Fruit fly (Drosophila melanogaster) whole organism, embryonic: ENCODE measurements around the gene sws.

Experiments used
- Aef1 ChIP-seq: fragments of 200-800 bp; sonication (Bioruptor generic); IDR thresholded peaks from 3 replicates; pipeline ENCODE4 v1.3.6; 2022; ENCODE audit warnings: missing biosample characterization, missing genetic modification characterization
- CG10267 ChIP-seq: fragments of 200-800 bp; sonication (Bioruptor generic); optimal IDR thresholded peaks from 2 replicates; lab custom pipeline; 2018; ENCODE audit warnings: missing biosample characterization, mild to moderate bottlenecking, missing genetic modification characterization, moderate library complexity
- CG11398 ChIP-seq: fragments of 200-800 bp; sonication (Bioruptor generic); optimal IDR thresholded peaks from 2 replicates; lab custom pipeline; 2016; ENCODE audit warnings: missing biosample characterization, missing genetic modification characterization
- CG11695 ChIP-seq: fragments of 200-800 bp; sonication (Bioruptor generic); IDR thresholded peaks from 3 replicates; pipeline ENCODE4 v1.3.6; 2022; ENCODE audit warnings: missing biosample characterization, missing genetic modification characterization
- CG12071 ChIP-seq: fragments of 200-800 bp; sonication (Bioruptor generic); optimal IDR thresholded peaks from 3 replicates; lab custom pipeline; 2018; ENCODE audit warnings: missing biosample characterization, mild to moderate bottlenecking, missing genetic modification characterization
- CG12155 ChIP-seq: fragments of 200-800 bp; sonication (Bioruptor generic); optimal IDR thresholded peaks from 3 replicates; lab custom pipeline; 2016; ENCODE audit warnings: missing biosample characterization, missing genetic modification characterization
- CG13775 ChIP-seq: fragments of 200-800 bp; sonication (Bioruptor generic); optimal IDR thresholded peaks from 3 replicates; lab custom pipeline; 2017; ENCODE audit warnings: missing biosample characterization, mild to moderate bottlenecking, missing genetic modification characterization
- CG17328 ChIP-seq: fragments of 200-800 bp; sonication (Bioruptor generic); IDR thresholded peaks from 2 replicates; pipeline ENCODE4 v1.3.6; 2022; ENCODE audit warnings: missing biosample characterization, missing genetic modification characterization
- CG17385 ChIP-seq: fragments of 200-800 bp; sonication (Bioruptor generic); optimal IDR thresholded peaks from 3 replicates; lab custom pipeline; 2018; ENCODE audit warnings: missing biosample characterization, mild to moderate bottlenecking, missing genetic modification characterization
- CG17568 ChIP-seq: fragments of 200-800 bp; sonication (Bioruptor generic); optimal IDR thresholded peaks from 2 replicates; lab custom pipeline; 2018; ENCODE audit warnings: missing biosample characterization, mild to moderate bottlenecking, missing genetic modification characterization, moderate library complexity
- CG17912 ChIP-seq: fragments of 200-800 bp; sonication (Bioruptor generic); optimal IDR thresholded peaks from 2 replicates; lab custom pipeline; 2018; ENCODE audit warnings: missing biosample characterization, mild to moderate bottlenecking, missing genetic modification characterization
- CG1792 ChIP-seq: fragments of 200-800 bp; sonication (Bioruptor generic); optimal IDR thresholded peaks from 2 replicates; lab custom pipeline; 2016; ENCODE audit warnings: missing biosample characterization, missing genetic modification characterization
- CG32772 ChIP-seq: fragments of 200-800 bp; sonication (Bioruptor generic); IDR thresholded peaks from 2 replicates; pipeline ENCODE4 v1.3.6; 2022; ENCODE audit warnings: missing biosample characterization, missing genetic modification characterization
- CG4360 ChIP-seq: fragments of 200-800 bp; sonication (Bioruptor generic); IDR thresholded peaks from 2 replicates; pipeline ENCODE4 v1.3.6; 2022; ENCODE audit warnings: missing biosample characterization, missing genetic modification characterization
- CG4707 ChIP-seq: fragments of 200-800 bp; sonication (Bioruptor generic); optimal IDR thresholded peaks from 2 replicates; lab custom pipeline; 2018; ENCODE audit warnings: missing biosample characterization, mild to moderate bottlenecking, missing genetic modification characterization, moderate library complexity
- CG4820 ChIP-seq: fragments of 200-800 bp; sonication (Bioruptor generic); optimal IDR thresholded peaks from 3 replicates; lab custom pipeline; 2016; ENCODE audit warnings: missing biosample characterization, missing genetic modification characterization
- CG6683 ChIP-seq: fragments of 200-800 bp; sonication (Bioruptor generic); optimal IDR thresholded peaks from 2 replicates; lab custom pipeline; 2017; ENCODE audit warnings: missing biosample characterization, mild to moderate bottlenecking, missing genetic modification characterization, missing genetic modification reagents
- CG7745 ChIP-seq: fragments of 200-800 bp; sonication (Bioruptor generic); optimal IDR thresholded peaks from 2 replicates; lab custom pipeline; 2018; ENCODE audit warnings: missing biosample characterization, mild to moderate bottlenecking, missing genetic modification characterization, moderate library complexity
- CG9817 ChIP-seq: fragments of 200-800 bp; sonication (Bioruptor generic); optimal IDR thresholded peaks from 2 replicates; lab custom pipeline; 2018; ENCODE audit warnings: missing biosample characterization, mild to moderate bottlenecking, missing genetic modification characterization, moderate library complexity
- CHES-1-like ChIP-seq: fragments of 200-800 bp; sonication (Bioruptor generic); optimal IDR thresholded peaks from 2 replicates; lab custom pipeline; 2016; ENCODE audit warnings: missing biosample characterization, missing genetic modification characterization
- D ChIP-seq, 2 experiments: fragments of 200-800 bp in 1 of 2; fragments of >200 bp in 1 of 2; sonication (Bioruptor generic) in 1 of 2; optimal IDR thresholded peaks; 2 replicates in 1 of 2; 3 replicates in 1 of 2; lab custom pipeline; 2017; ENCODE audit warnings: mild to moderate bottlenecking in 1 of 2, missing biosample characterization in 1 of 2, missing genetic modification characterization in 1 of 2, missing genetic modification reagents in 1 of 2
- Ets97D ChIP-seq: fragments of 200-800 bp; sonication (Bioruptor generic); optimal IDR thresholded peaks from 3 replicates; lab custom pipeline; 2016; ENCODE audit warnings: missing biosample characterization, missing genetic modification characterization
- Hr78 ChIP-seq, 2 experiments: fragments of 200-800 bp in 1 of 2; fragments of >200 bp in 1 of 2; sonication (Bioruptor generic) in 1 of 2; optimal IDR thresholded peaks; 2 replicates each; lab custom pipeline; 2017 to 2019; ENCODE audit warnings: missing biosample characterization in 2 of 2, missing genetic modification characterization in 2 of 2, mild to moderate bottlenecking in 1 of 2, moderate library complexity in 1 of 2
- Lim3 ChIP-seq: fragments of 200-800 bp; sonication (Bioruptor generic); IDR thresholded peaks from 2 replicates; pipeline ENCODE4 v1.3.6; 2022; ENCODE audit warnings: missing biosample characterization, missing genetic modification characterization
- NfI ChIP-seq: fragments of 200-800 bp; sonication (Bioruptor generic); optimal IDR thresholded peaks from 3 replicates; lab custom pipeline; 2018; ENCODE audit warnings: missing biosample characterization, mild to moderate bottlenecking, missing genetic modification characterization, moderate library complexity
- Poxn ChIP-seq: fragments of 200-800 bp; sonication (Bioruptor generic); IDR thresholded peaks from 2 replicates; pipeline ENCODE4 v1.3.6; 2022; ENCODE audit warnings: missing biosample characterization, missing genetic modification characterization
- Scr ChIP-seq: fragments of 200-800 bp; sonication (Bioruptor generic); IDR thresholded peaks from 2 replicates; pipeline ENCODE4 v1.3.6; 2022; ENCODE audit warnings: missing biosample characterization, missing genetic modification characterization; ENCODE audit not compliant: partially characterized antibody
- ap ChIP-seq: fragments of 200-800 bp; sonication (Bioruptor generic); IDR thresholded peaks from 2 replicates; pipeline ENCODE4 v1.3.6; 2022; ENCODE audit warnings: missing biosample characterization, missing genetic modification characterization
- az2 ChIP-seq: fragments of 200-800 bp; sonication (Bioruptor generic); optimal IDR thresholded peaks from 3 replicates; lab custom pipeline; 2016; ENCODE audit warnings: missing biosample characterization, missing genetic modification characterization
- br ChIP-seq: fragments of >200 bp; optimal IDR thresholded peaks from 2 replicates; lab custom pipeline; 2017
- chif ChIP-seq, 2 experiments: fragments of 200-800 bp; sonication (Bioruptor generic); optimal IDR thresholded peaks; 3 replicates each; lab custom pipeline; 2016; ENCODE audit warnings: missing biosample characterization in 2 of 2, missing genetic modification characterization in 2 of 2
- danr ChIP-seq: fragments of 200-800 bp; sonication (Bioruptor generic); IDR thresholded peaks from 2 replicates; pipeline ENCODE4 v1.3.6; 2022; ENCODE audit warnings: missing biosample characterization, missing genetic modification characterization
- dm ChIP-seq: fragments of 200-800 bp; sonication (Bioruptor generic); optimal IDR thresholded peaks from 3 replicates; lab custom pipeline; 2016; ENCODE audit warnings: missing biosample characterization, missing genetic modification characterization
- grau ChIP-seq: fragments of 200-800 bp; optimal IDR thresholded peaks from 3 replicates; lab custom pipeline; 2019; ENCODE audit warnings: missing biosample characterization, mild to moderate bottlenecking, missing genetic modification characterization, moderate library complexity
- kah ChIP-seq: fragments of 200-800 bp; sonication (Bioruptor generic); optimal IDR thresholded peaks from 2 replicates; lab custom pipeline; 2018; ENCODE audit warnings: missing biosample characterization, mild to moderate bottlenecking, missing genetic modification characterization
- mirr ChIP-seq: fragments of 200-800 bp; sonication (Bioruptor generic); optimal IDR thresholded peaks from 3 replicates; lab custom pipeline; 2018; ENCODE audit warnings: missing biosample characterization, mild to moderate bottlenecking, missing genetic modification characterization
- nom ChIP-seq: fragments of 200-800 bp; sonication (Bioruptor generic); optimal IDR thresholded peaks from 2 replicates; lab custom pipeline; 2017; ENCODE audit warnings: missing biosample characterization, missing genetic modification characterization, mild to moderate bottlenecking, moderate library complexity, missing genetic modification reagents
- otp ChIP-seq: fragments of 200-800 bp; sonication (Bioruptor generic); IDR thresholded peaks from 3 replicates; pipeline ENCODE4, ENCODE4 v1.3.6; 2022; ENCODE audit warnings: missing biosample characterization, missing genetic modification characterization
- psq ChIP-seq: fragments of 200-800 bp; sonication (Bioruptor generic); optimal IDR thresholded peaks from 2 replicates; lab custom pipeline; 2017; ENCODE audit warnings: missing biosample characterization, missing genetic modification characterization
- sc ChIP-seq, 3 experiments: fragments of >200 bp in 2 of 3; fragments of 200-800 bp in 1 of 3; sonication (Bioruptor generic) in 1 of 3; optimal IDR thresholded peaks; 2 replicates in 2 of 3; 3 replicates in 1 of 3; lab custom pipeline; 2017; ENCODE audit warnings: mild to moderate bottlenecking in 1 of 3, missing biosample characterization in 1 of 3, missing genetic modification characterization in 1 of 3, missing genetic modification reagents in 1 of 3
- schlank ChIP-seq: fragments of 200-800 bp; sonication (Bioruptor generic); optimal IDR thresholded peaks from 2 replicates; lab custom pipeline; 2018; ENCODE audit warnings: missing biosample characterization, mild to moderate bottlenecking, missing genetic modification characterization
- sd ChIP-seq: fragments of 200-800 bp; sonication (Bioruptor generic); optimal IDR thresholded peaks from 3 replicates; lab custom pipeline; 2018; ENCODE audit warnings: missing biosample characterization, mild to moderate bottlenecking, missing genetic modification characterization, moderate library complexity
- sens-2 ChIP-seq: fragments of 200-800 bp; sonication (Bioruptor generic); IDR thresholded peaks from 2 replicates; pipeline ENCODE4 v1.3.6; 2022; ENCODE audit warnings: missing biosample characterization, missing genetic modification characterization
- sqz ChIP-seq: fragments of 200-800 bp; sonication (Bioruptor generic); optimal IDR thresholded peaks from 3 replicates; lab custom pipeline; 2018; ENCODE audit warnings: missing biosample characterization, mild to moderate bottlenecking, missing genetic modification characterization
- toy ChIP-seq: fragments of 200-800 bp; sonication (Bioruptor generic); IDR thresholded peaks from 2 replicates; pipeline ENCODE4 v1.3.6; 2022; ENCODE audit warnings: missing biosample characterization, missing genetic modification characterization
- unpg ChIP-seq: fragments of 200-800 bp; sonication (Bioruptor generic); optimal IDR thresholded peaks from 3 replicates; lab custom pipeline; 2018; ENCODE audit warnings: missing biosample characterization, mild to moderate bottlenecking, missing genetic modification characterization, moderate library complexity
- vnd ChIP-seq: fragments of 200-800 bp; sonication (Bioruptor generic); IDR thresholded peaks from 3 replicates; pipeline ENCODE4 v1.3.6; 2022; ENCODE audit warnings: missing biosample characterization, missing genetic modification characterization; ENCODE audit not compliant: partially characterized antibody

The sws gene

DNA sequence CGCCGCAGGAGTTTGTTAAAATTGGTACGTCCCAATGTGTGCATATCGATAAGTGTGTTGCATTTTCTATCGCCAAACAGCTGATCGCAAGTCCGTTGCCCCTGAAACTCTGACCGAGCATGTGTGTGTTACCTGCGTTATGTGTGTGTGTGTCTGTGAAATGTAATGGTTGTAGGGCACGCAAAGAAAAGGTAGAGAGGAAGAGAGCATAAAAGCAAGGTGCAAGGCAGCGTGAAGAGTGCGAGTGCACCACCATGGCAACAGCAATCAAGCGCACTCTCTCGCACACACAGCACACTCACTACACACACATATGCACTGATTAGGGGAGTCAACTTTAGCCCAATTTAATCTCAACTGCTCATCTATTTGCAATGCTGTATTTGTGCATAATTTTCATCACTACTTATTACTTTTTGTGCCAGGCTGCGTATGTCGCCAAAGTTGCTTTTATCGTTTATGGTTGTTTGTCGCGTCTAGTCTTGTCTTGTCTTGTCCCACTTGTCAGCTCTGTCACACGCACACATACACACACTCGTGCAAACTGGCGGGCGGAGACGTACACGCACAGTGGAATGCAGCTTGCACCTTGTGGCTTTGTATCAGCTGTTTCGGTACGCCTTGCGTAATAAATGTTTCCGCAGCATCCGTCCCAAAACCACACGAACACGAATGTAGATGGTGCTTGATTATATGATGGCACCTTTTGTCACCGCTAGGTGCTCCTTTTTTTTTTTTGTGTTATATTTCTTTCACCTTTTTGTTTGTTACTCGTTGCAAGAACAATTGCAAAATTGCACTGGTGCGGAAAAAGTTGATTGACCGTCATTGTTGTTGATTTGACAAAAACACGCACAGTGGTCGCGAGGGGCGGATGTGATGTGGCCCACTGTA lies 30.2 kb downstream of the sws start (continued):
- TF ChIP-seq chif (GFP tag; optimal IDR thresholded peaks at IDR 0.05; lab: Kevin White, UChicago) (peak; percentile 86 to 92), dm (peak; percentile 72), Ets97D (GFP tag; lab: Kevin White, UChicago) (peak; percentile 50), Lim3 (GFP tag; lab: Robert Waterston, UW) (peak; percentile 14; the same call in 1 of the 2 replicates), CG4707 (GFP tag; lab: Kevin White, UChicago) (peak; percentile 98), danr (GFP tag; lab: Robert Waterston, UW) (peak; percentile 61; the same call in 1 of the 2 replicates), sd (tag; lab: Kevin White, UChicago) (peak; percentile 23), NfI (GFP tag; lab: Kevin White, UChicago) (peak; percentile 80), unpg (GFP tag; lab: Kevin White, UChicago) (peak; percentile 71), ap (GFP tag; lab: Robert Waterston, UW) (peak; percentile 47; the same call in 1 of the 2 replicates), CG1792 (peak; percentile 80), psq (peak; percentile 35), sens-2 (GFP tag; lab: Robert Waterston, UW) (peak; percentile 56), CG17568 (GFP tag; lab: Kevin White, UChicago) (peak; percentile 55), CG11398 (GFP tag; lab: Kevin White, UChicago) (peak; percentile 76), Scr (no peak), schlank (tag; lab: Kevin White, UChicago) (no peak), CG6683 (GFP tag; lab: Kevin White, UChicago) (peak; percentile 41), otp (peak; percentile 68; the same call in 2 of the 3 replicates), CG7745 (tag; lab: Kevin White, UChicago) (no peak), br (lab: Kevin White, UChicago) (no peak), Hr78 (GFP tag; optimal IDR thresholded peaks at IDR 0.05; lab: Kevin White, UChicago) (no peak), mirr (GFP tag; lab: Kevin White, UChicago) (no peak), CG4360 (GFP tag; lab: Robert Waterston, UW) (no peak), CG12071 (GFP tag; lab: Kevin White, UChicago) (peak; percentile 59), vnd (no peak), CG17385 (peak; percentile 73), nom (GFP tag; lab: Kevin White, UChicago) (peak; percentile 40), CG32772 (GFP tag; lab: Robert Waterston, UW) (peak; percentile 76), CG13775 (peak; percentile 77), CG9817 (peak; percentile 53), CHES-1-like (peak; percentile 77), CG4820 (GFP tag; lab: Kevin White, UChicago) (peak; percentile 73), Poxn (GFP tag; lab: Robert Waterston, UW) (no peak), CG11695 (GFP tag; lab: Robert Waterston, UW) (peak; percentile 78), sqz (GFP tag; lab: Kevin White, UChicago) (peak; percentile 82), CG12155 (GFP tag; lab: Kevin White, UChicago) (peak; percentile 58), kah (GFP tag; lab: Kevin White, UChicago) (peak; percentile 65), az2 (GFP tag; lab: Kevin White, UChicago) (peak; percentile 70), CG10267 (tag; lab: Kevin White, UChicago) (peak; percentile 73), Aef1 (GFP tag; lab: Robert Waterston, UW) (peak; percentile 47; the same call in 1 of the 3 replicates), sc (optimal IDR thresholded peaks at IDR 0.05; lab: Kevin White, UChicago) (no peak), sc (GFP tag; optimal IDR thresholded peaks at IDR 0.05; lab: Kevin White, UChicago) (peak; percentile 88), CG17912 (GFP tag; lab: Kevin White, UChicago) (peak; percentile 48), D (optimal IDR thresholded peaks at IDR 0.05; lab: Kevin White, UChicago) (no peak), D (GFP tag; optimal IDR thresholded peaks at IDR 0.05; lab: Kevin White, UChicago) (peak; percentile 93), grau (tag; lab: Kevin White, UChicago) (peak; percentile 74), toy (GFP tag; lab: Robert Waterston, UW) (no peak), CG17328 (GFP tag; lab: Robert Waterston, UW) (peak; percentile 68)
